Fruit fly (Drosophila melanogaster) whole organism, embryonic: ENCODE data around the gene CG33293.
A peak's percentile ranks its signal among the peaks of the same experiment; 100 is the strongest.

Source experiments
- Bdp1 ChIP-seq: fragments of 200-800 bp; sonication (Bioruptor generic); optimal IDR thresholded peaks from 3 replicates; lab custom pipeline; 2016; ENCODE audit warnings: missing biosample characterization, missing genetic modification characterization
- CG10979 ChIP-seq: fragments of 200-800 bp; sonication (Bioruptor generic); optimal IDR thresholded peaks from 2 replicates; lab custom pipeline; 2018; ENCODE audit warnings: missing biosample characterization, mild to moderate bottlenecking, missing genetic modification characterization, moderate library complexity
- CG12942 ChIP-seq: fragments of 200-800 bp; sonication (Bioruptor generic); optimal IDR thresholded peaks from 3 replicates; lab custom pipeline; 2016; ENCODE audit warnings: missing biosample characterization, missing genetic modification characterization
- CG13775 ChIP-seq: fragments of 200-800 bp; sonication (Bioruptor generic); optimal IDR thresholded peaks from 3 replicates; lab custom pipeline; 2017; ENCODE audit warnings: missing biosample characterization, mild to moderate bottlenecking, missing genetic modification characterization
- CG1529 ChIP-seq: fragments of 200-800 bp; sonication (Bioruptor generic); optimal IDR thresholded peaks from 3 replicates; lab custom pipeline; 2018; ENCODE audit warnings: missing biosample characterization, missing genetic modification characterization
- CG2202 ChIP-seq: fragments of 200-800 bp; sonication (Bioruptor generic); optimal IDR thresholded peaks from 2 replicates; lab custom pipeline; 2018; ENCODE audit warnings: missing biosample characterization, mild to moderate bottlenecking, missing genetic modification characterization
- CG34224 ChIP-seq: fragments of 200-800 bp; sonication (Bioruptor generic); IDR thresholded peaks from 3 replicates; pipeline ENCODE4 v1.3.6; 2022; ENCODE audit warnings: missing biosample characterization, missing genetic modification characterization; ENCODE audit not compliant: partially characterized antibody
- CG3838 ChIP-seq: fragments of 200-800 bp; sonication (Bioruptor generic); optimal IDR thresholded peaks from 3 replicates; lab custom pipeline; 2016; ENCODE audit warnings: missing biosample characterization, missing genetic modification characterization
- CG7839 ChIP-seq: fragments of 200-800 bp; sonication (Bioruptor generic); optimal IDR thresholded peaks from 3 replicates; lab custom pipeline; 2018; ENCODE audit warnings: missing biosample characterization, mild to moderate bottlenecking, missing genetic modification characterization, moderate library complexity
- CG8478 ChIP-seq: fragments of >200 bp; optimal IDR thresholded peaks from 2 replicates; lab custom pipeline; 2018
- CG9215 ChIP-seq: fragments of 200-800 bp; sonication (Bioruptor generic); IDR thresholded peaks from 2 replicates; pipeline ENCODE4 v1.3.6; 2022; ENCODE audit warnings: missing biosample characterization, missing genetic modification characterization
- CG9876 ChIP-seq: fragments of 200-800 bp; sonication (Bioruptor generic); optimal IDR thresholded peaks from 2 replicates; lab custom pipeline; 2016; ENCODE audit warnings: missing biosample characterization, missing genetic modification characterization
- Camta ChIP-seq: fragments of 200-800 bp; sonication (Bioruptor generic); optimal IDR thresholded peaks from 2 replicates; lab custom pipeline; 2016; ENCODE audit warnings: missing biosample characterization, missing genetic modification characterization
- Dbx ChIP-seq: fragments of 200-800 bp; sonication (Bioruptor generic); IDR thresholded peaks from 3 replicates; pipeline ENCODE4 v1.3.6; 2022; ENCODE audit warnings: missing biosample characterization, missing genetic modification characterization
- Ets65A ChIP-seq: fragments of 200-800 bp; sonication (Bioruptor generic); peaks from one replicate; lab custom pipeline; 2016; ENCODE audit warnings: missing biosample characterization, missing genetic modification characterization
- Hand ChIP-seq: fragments of 200-800 bp; sonication (Bioruptor generic); optimal IDR thresholded peaks from 2 replicates; lab custom pipeline; 2017; ENCODE audit warnings: mild to moderate bottlenecking, missing biosample characterization, missing genetic modification reagents, missing genetic modification characterization
- Hr3 ChIP-seq: fragments of 200-800 bp; sonication (Bioruptor generic); optimal IDR thresholded peaks from 3 replicates; lab custom pipeline; 2016; ENCODE audit warnings: missing biosample characterization, missing genetic modification characterization
- MBD-R2 ChIP-seq: fragments of 200-800 bp; sonication (Bioruptor generic); IDR thresholded peaks from 2 replicates; pipeline ENCODE4 v1.3.6; 2022; ENCODE audit warnings: missing biosample characterization, missing genetic modification characterization
- Max ChIP-seq: fragments of 200-800 bp; sonication (Bioruptor generic); optimal IDR thresholded peaks from 2 replicates; lab custom pipeline; 2016; ENCODE audit warnings: missing biosample characterization, mild to moderate bottlenecking, missing genetic modification characterization
- Optix ChIP-seq: fragments of 200-800 bp; sonication (Bioruptor generic); IDR thresholded peaks from 3 replicates; pipeline ENCODE4 v1.3.6; 2022; ENCODE audit warnings: missing biosample characterization, missing genetic modification characterization
- Rx ChIP-seq: fragments of 200-800 bp; sonication (Bioruptor generic); IDR thresholded peaks from 2 replicates; pipeline ENCODE4 v1.3.6; 2022; ENCODE audit warnings: missing biosample characterization, missing genetic modification characterization
- Sox102F ChIP-seq: fragments of 200-800 bp; sonication (Bioruptor generic); optimal IDR thresholded peaks from 2 replicates; lab custom pipeline; 2018; ENCODE audit warnings: missing biosample characterization, mild to moderate bottlenecking, missing genetic modification characterization, moderate library complexity
- Spps ChIP-seq: fragments of 200-800 bp; sonication (Bioruptor generic); optimal IDR thresholded peaks from 2 replicates; lab custom pipeline; 2018; ENCODE audit warnings: missing biosample characterization, mild to moderate bottlenecking, missing genetic modification characterization
- amos ChIP-seq: fragments of 200-800 bp; sonication (Bioruptor generic); IDR thresholded peaks from 2 replicates; pipeline ENCODE4 v1.3.6; 2022; ENCODE audit warnings: missing biosample characterization, missing genetic modification characterization; ENCODE audit not compliant: partially characterized antibody
- ash1 ChIP-seq: fragments of 200-800 bp; sonication (Bioruptor generic); optimal IDR thresholded peaks from 2 replicates; lab custom pipeline; 2018; ENCODE audit warnings: missing biosample characterization, mild to moderate bottlenecking, missing genetic modification characterization
- bigmax ChIP-seq: fragments of 200-800 bp; sonication (Bioruptor generic); optimal IDR thresholded peaks from 2 replicates; lab custom pipeline; 2018; ENCODE audit warnings: missing biosample characterization, mild to moderate bottlenecking, missing genetic modification characterization
- br ChIP-seq: fragments of >200 bp; optimal IDR thresholded peaks from 2 replicates; lab custom pipeline; 2017
- chinmo ChIP-seq: fragments of 200-800 bp; sonication (Bioruptor generic); IDR thresholded peaks from 4 replicates; pipeline ENCODE4 v1.3.6; 2022; ENCODE audit warnings: missing biosample characterization, missing genetic modification characterization; ENCODE audit not compliant: partially characterized antibody
- crc ChIP-seq: fragments of 200-800 bp; sonication (Bioruptor generic); optimal IDR thresholded peaks from 2 replicates; lab custom pipeline; 2016; ENCODE audit warnings: missing biosample characterization, missing genetic modification characterization
- crol ChIP-seq: fragments of 200-800 bp; sonication (Bioruptor generic); IDR thresholded peaks from 2 replicates; pipeline ENCODE4 v1.3.6; 2022; ENCODE audit warnings: missing biosample characterization, missing genetic modification characterization
- cwo ChIP-seq: fragments of 200-800 bp; sonication (Bioruptor generic); optimal IDR thresholded peaks from 3 replicates; lab custom pipeline; 2017; ENCODE audit warnings: missing biosample characterization, missing genetic modification characterization, mild to moderate bottlenecking, moderate library complexity, missing genetic modification reagents
- dati ChIP-seq: fragments of 200-800 bp; sonication (Bioruptor generic); IDR thresholded peaks from 2 replicates; pipeline ENCODE4 v1.3.6; 2022; ENCODE audit warnings: missing biosample characterization, missing genetic modification characterization
- dmrt99B ChIP-seq: fragments of 200-800 bp; sonication (Bioruptor generic); optimal IDR thresholded peaks from 2 replicates; lab custom pipeline; 2018; ENCODE audit warnings: missing biosample characterization, mild to moderate bottlenecking, missing genetic modification characterization, moderate library complexity
- esg ChIP-seq: fragments of 200-800 bp; sonication (Bioruptor generic); conservative IDR thresholded peaks from 2 replicates; pipeline ENCODE4 v1.3.6; 2022; ENCODE audit warnings: missing biosample characterization, missing genetic modification characterization
- gce ChIP-seq: fragments of 200-800 bp; sonication (Bioruptor generic); IDR thresholded peaks from 3 replicates; pipeline ENCODE4 v1.3.6; 2022; ENCODE audit warnings: missing biosample characterization, missing genetic modification characterization
- gem ChIP-seq: fragments of 200-800 bp; sonication (Bioruptor generic); optimal IDR thresholded peaks from 2 replicates; lab custom pipeline; 2019; ENCODE audit warnings: missing biosample characterization, mild to moderate bottlenecking, missing genetic modification characterization, moderate library complexity
- hkb ChIP-seq, 2 experiments: fragments of 200-800 bp in 1 of 2; fragments of >200 bp in 1 of 2; sonication (Bioruptor generic) in 1 of 2; IDR thresholded peaks in 1 of 2; optimal IDR thresholded peaks in 1 of 2; 2 replicates each; pipeline versions ENCODE4 v1.3.6 to Lab custom; 2017 to 2022; ENCODE audit warnings: missing biosample characterization in 1 of 2, missing genetic modification characterization in 1 of 2
- hth ChIP-seq: fragments of >200 bp; optimal IDR thresholded peaks from 2 replicates; lab custom pipeline; 2017; ENCODE audit warnings: inconsistent platforms
- ind ChIP-seq: fragments of 200-800 bp; sonication (Bioruptor generic); optimal IDR thresholded peaks from 3 replicates; lab custom pipeline; 2016; ENCODE audit warnings: missing biosample characterization, missing genetic modification characterization
- inv ChIP-seq: fragments of 200-800 bp; sonication (Bioruptor generic); IDR thresholded peaks from 2 replicates; pipeline ENCODE4 v1.3.6; 2022; ENCODE audit warnings: missing biosample characterization, missing genetic modification characterization; ENCODE audit not compliant: partially characterized antibody
- jumu ChIP-seq: fragments of 200-800 bp; sonication (Bioruptor generic); optimal IDR thresholded peaks from 3 replicates; lab custom pipeline; 2016; ENCODE audit warnings: missing biosample characterization, missing genetic modification characterization
- lab ChIP-seq: fragments of 200-800 bp; sonication (Bioruptor generic); optimal IDR thresholded peaks from 3 replicates; lab custom pipeline; 2017; ENCODE audit warnings: missing biosample characterization, missing genetic modification characterization, mild to moderate bottlenecking, moderate library complexity, missing genetic modification reagents
- mirr ChIP-seq: fragments of 200-800 bp; sonication (Bioruptor generic); optimal IDR thresholded peaks from 3 replicates; lab custom pipeline; 2018; ENCODE audit warnings: missing biosample characterization, mild to moderate bottlenecking, missing genetic modification characterization
- onecut ChIP-seq: fragments of 200-800 bp; sonication (Bioruptor generic); IDR thresholded peaks from 2 replicates; pipeline ENCODE4 v1.3.6; 2022; ENCODE audit warnings: missing biosample characterization, missing genetic modification characterization
- ranshi ChIP-seq: fragments of 200-800 bp; sonication (Bioruptor generic); IDR thresholded peaks from 2 replicates; pipeline ENCODE4 v1.3.6; 2022; ENCODE audit warnings: missing biosample characterization, missing genetic modification characterization
- sd ChIP-seq: fragments of 200-800 bp; sonication (Bioruptor generic); optimal IDR thresholded peaks from 3 replicates; lab custom pipeline; 2018; ENCODE audit warnings: missing biosample characterization, mild to moderate bottlenecking, missing genetic modification characterization, moderate library complexity
- sug ChIP-seq: fragments of 200-800 bp; optimal IDR thresholded peaks from 2 replicates; lab custom pipeline; 2019; ENCODE audit warnings: missing biosample characterization, mild to moderate bottlenecking, missing genetic modification characterization, moderate library complexity
- wdn ChIP-seq: fragments of 200-800 bp; sonication (Bioruptor generic); IDR thresholded peaks from 2 replicates; pipeline ENCODE4 v1.3.6; 2022; ENCODE audit warnings: missing biosample characterization, missing genetic modification characterization
- yki ChIP-seq: fragments of >200 bp; optimal IDR thresholded peaks from 3 replicates; lab custom pipeline; 2018
- z ChIP-seq: fragments of 200-800 bp; sonication (Bioruptor generic); IDR thresholded peaks from 3 replicates; pipeline ENCODE4 v1.3.6; 2022; ENCODE audit warnings: missing biosample characterization, missing genetic modification characterization
- zf30C ChIP-seq: fragments of 200-800 bp; sonication (Bioruptor generic); optimal IDR thresholded peaks from 3 replicates; lab custom pipeline; 2018; ENCODE audit warnings: missing biosample characterization, mild to moderate bottlenecking, missing genetic modification characterization

Gene CG33293

dm6 chr3R:5256462-5257146 lies 16.1 kb upstream of the CG33293 start, which contains the start of the genes Enoph and Hph (continued):
- TF ChIP-seq sug (peak; percentile 65), esg (GFP tag; lab: Robert Waterston, UW) (peak; percentile 54; the same call in 1 of the 2 replicates), CG8478 (no peak), CG12942 (peak; percentile 57), sd (tag; lab: Kevin White, UChicago) (peak; percentile 19), gem (tag; lab: Kevin White, UChicago) (peak; percentile 76), MBD-R2 (peak; percentile 28; the same call in 1 of the 2 replicates), jumu (GFP tag; lab: Kevin White, UChicago) (peak; percentile 62), wdn (GFP tag; lab: Robert Waterston, UW) (peak; percentile 29; the same call in 1 of the 2 replicates), gce (GFP tag; lab: Robert Waterston, UW) (0 out of 3 replicates have a peak, but pooled peaks have one; percentile 41), Dbx (GFP tag; lab: Robert Waterston, UW) (peak; percentile 78), dmrt99B (tag; lab: Kevin White, UChicago) (peak; percentile 61), ranshi (GFP tag; lab: Robert Waterston, UW) (no peak; the same call in 1 of the 2 replicates), Hand (GFP tag; lab: Kevin White, UChicago) (no peak), Spps (peak; percentile 7), CG7839 (tag; lab: Kevin White, UChicago) (peak; percentile 62), Rx (GFP tag; lab: Robert Waterston, UW) (no peak), CG9876 (GFP tag; lab: Kevin White, UChicago) (peak; percentile 11), crc (GFP tag; lab: Kevin White, UChicago) (peak; percentile 25), lab (GFP tag; lab: Kevin White, UChicago) (peak; percentile 62), Optix (GFP tag; lab: Robert Waterston, UW) (no peak), z (GFP tag; lab: Robert Waterston, UW) (no peak), CG34224 (GFP tag; lab: Robert Waterston, UW) (peak; percentile 77), Bdp1 (GFP tag; lab: Kevin White, UChicago) (no peak), CG2202 (tag; lab: Kevin White, UChicago) (no peak), hkb (optimal IDR thresholded peaks at IDR 0.05; lab: Kevin White, UChicago) (no peak), hkb (GFP tag; IDR thresholded peaks at IDR 0.05; lab: Robert Waterston, UW) (no peak; the same call in 1 of the 2 replicates), mirr (GFP tag; lab: Kevin White, UChicago) (no peak), hth (lab: Kevin White, UChicago) (no peak), dati (GFP tag; lab: Robert Waterston, UW) (no peak), Ets65A (GFP tag; lab: Kevin White, UChicago) (peak; percentile 95), inv (peak; percentile 78), amos (GFP tag; lab: Robert Waterston, UW) (peak; percentile 86), Max (GFP tag; lab: Kevin White, UChicago) (peak; percentile 66), yki (no peak), CG9215 (peak; percentile 70), CG3838 (no peak), ash1 (GFP tag; lab: Kevin White, UChicago) (no peak), Camta (GFP tag; lab: Kevin White, UChicago) (peak; percentile 54), Sox102F (GFP tag; lab: Kevin White, UChicago) (peak; percentile 63), Hr3 (GFP tag; lab: Kevin White, UChicago) (peak; percentile 70), crol (GFP tag; lab: Robert Waterston, UW) (no peak), bigmax (GFP tag; lab: Kevin White, UChicago) (no peak), CG10979 (tag; lab: Kevin White, UChicago) (peak; percentile 52), zf30C (GFP tag; lab: Kevin White, UChicago) (no peak), onecut (GFP tag; lab: Robert Waterston, UW) (no peak), CG13775 (GFP tag; lab: Kevin White, UChicago) (peak; percentile 73), ind (GFP tag; lab: Kevin White, UChicago) (peak; percentile 69), CG1529 (GFP tag; lab: Kevin White, UChicago) (peak; percentile 1), br (lab: Kevin White, UChicago) (no peak), chinmo (GFP tag; lab: Robert Waterston, UW) (peak; percentile 84; the same call in 2 of the 4 replicates), cwo (GFP tag; lab: Kevin White, UChicago) (peak; percentile 52)
